Worm (Caenorhabditis elegans) whole organism, L1 larva: ENCODE results near the gene R02F11.10.

Source experiments
- ceh-90 ChIP-seq: sonication (generic microtip); optimal IDR thresholded peaks from 2 replicates; lab custom pipeline; 2016; ENCODE audit warnings: missing genetic modification characterization, missing compliant biosample characterization
- elt-3 ChIP-seq, 6 experiments: fragments of 150-350 bp in 1 of 6; sonication (generic microtip); optimal IDR thresholded peaks; 2 replicates each; lab custom pipeline; 2017 to 2018; ENCODE audit warnings: missing biosample characterization in 6 of 6, missing genetic modification characterization in 6 of 6, inconsistent platforms in 1 of 6
- skn-1 ChIP-seq: fragments of 150-350 bp; optimal IDR thresholded peaks from 2 replicates; lab custom pipeline; 2014; ENCODE audit warnings: missing biosample characterization, missing genetic modification characterization
- snpc-4 ChIP-seq: fragments of 150-350 bp; optimal IDR thresholded peaks from 2 replicates; lab custom pipeline; 2014; ENCODE audit warnings: missing biosample characterization, missing genetic modification characterization
- unc-86 ChIP-seq: sonication (generic microtip); optimal IDR thresholded peaks from 2 replicates; lab custom pipeline; 2016; ENCODE audit warnings: missing genetic modification characterization, missing compliant biosample characterization

DNA sequence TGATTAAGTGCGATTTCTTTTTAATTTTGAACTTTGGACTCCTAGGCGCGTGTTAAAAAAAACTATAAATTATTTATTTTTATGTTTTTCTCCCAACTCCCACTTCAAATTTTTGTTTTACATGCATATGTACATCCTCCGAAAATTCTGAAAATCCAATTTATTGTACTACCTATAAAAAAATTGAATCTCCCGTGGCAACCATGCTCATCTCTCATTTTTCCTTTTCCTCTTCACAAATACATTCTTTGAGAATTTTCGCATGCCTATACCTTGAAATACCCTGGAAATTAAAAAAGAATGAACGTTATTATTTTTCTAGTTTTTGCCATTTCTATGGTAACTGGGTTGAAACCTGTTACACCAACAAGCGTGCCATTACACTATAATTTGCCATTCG lies at the start of gene R02F11.10:
- TF ChIP-seq unc-86 (tag; lab: Kevin White, UChicago) (no peak), elt-3 (tag; optimal IDR thresholded peaks at IDR 0.05; lab: Kevin White, UChicago) (no peak), skn-1 (no peak), ceh-90 (tag; lab: Kevin White, UChicago) (no peak), snpc-4 (no peak)
